Worm (Caenorhabditis elegans) whole organism, L2 larva: ENCODE results near the gene acl-8.

Experiments used
- alr-1 ChIP-seq: fragments of 150-350 bp; optimal IDR thresholded peaks from 2 replicates; lab custom pipeline; 2014; ENCODE audit warnings: missing biosample characterization, missing genetic modification characterization
- ama-1 ChIP-seq: fragments of 150-350 bp; optimal IDR thresholded peaks from 2 replicates; lab custom pipeline; 2018; ENCODE audit warnings: inconsistent platforms
- elt-3 ChIP-seq: sonication (generic microtip); optimal IDR thresholded peaks from 2 replicates; lab custom pipeline; 2017; ENCODE audit warnings: missing biosample characterization, missing genetic modification characterization
- sem-4 ChIP-seq: fragments of 150-350 bp; optimal IDR thresholded peaks from 2 replicates; lab custom pipeline; 2014; ENCODE audit warnings: missing biosample characterization, missing genetic modification reagents, missing genetic modification characterization
- unc-39 ChIP-seq: fragments of 150-350 bp; optimal IDR thresholded peaks from 2 replicates; lab custom pipeline; 2014; ENCODE audit warnings: missing biosample characterization, missing genetic modification characterization

DNA sequence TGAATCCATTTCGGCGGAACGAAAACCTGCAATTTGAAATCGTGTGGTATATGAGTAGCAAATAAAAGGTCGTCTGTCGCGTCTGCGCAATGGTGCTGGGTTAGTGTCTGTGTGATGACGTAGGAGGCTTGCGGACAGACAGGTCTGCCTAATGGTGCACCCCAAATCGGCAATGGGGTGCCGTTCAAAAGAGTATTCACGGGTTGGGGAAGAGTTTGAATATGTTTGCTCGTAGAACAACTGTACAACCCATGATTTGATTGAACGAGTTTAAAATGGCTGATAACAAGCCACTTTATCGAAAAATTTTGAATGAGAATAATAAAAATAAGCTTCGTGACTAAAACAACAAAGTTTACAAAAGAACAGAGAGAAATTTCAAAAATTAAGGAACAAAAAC is 24.7 kb upstream of the acl-8 start, which contains the start of gene T05H4.11:
- TF ChIP-seq unc-39 (tag; lab: Kevin White, UChicago) (no peak), alr-1 (no peak), ama-1 (lab: Kevin White, UChicago) (peak; percentile 24), sem-4 (tag; lab: Kevin White, UChicago) (no peak), elt-3 (no peak)
